Fruit fly (Drosophila melanogaster) whole organism, embryonic: ENCODE results near the gene Psf2.

ENCODE experiments used
- Adf1 ChIP-seq: fragments of 200-800 bp; sonication (Bioruptor generic); IDR thresholded peaks from 2 replicates; pipeline ENCODE4 v1.3.6; 2022; ENCODE audit warnings: missing biosample characterization, missing genetic modification characterization
- Asciz ChIP-seq: fragments of 200-800 bp; sonication (Bioruptor generic); optimal IDR thresholded peaks from 2 replicates; lab custom pipeline; 2017; ENCODE audit warnings: missing biosample characterization, mild to moderate bottlenecking, missing genetic modification characterization, missing genetic modification reagents
- CG10209 ChIP-seq: fragments of 200-800 bp; sonication (Bioruptor generic); optimal IDR thresholded peaks from 3 replicates; lab custom pipeline; 2017; ENCODE audit warnings: missing biosample characterization, mild to moderate bottlenecking, missing genetic modification characterization, missing genetic modification reagents
- CG1647 ChIP-seq: fragments of 200-800 bp; sonication (Bioruptor generic); optimal IDR thresholded peaks from 3 replicates; lab custom pipeline; 2016; ENCODE audit warnings: missing biosample characterization, missing genetic modification characterization
- CG17328 ChIP-seq: fragments of 200-800 bp; sonication (Bioruptor generic); IDR thresholded peaks from 2 replicates; pipeline ENCODE4 v1.3.6; 2022; ENCODE audit warnings: missing biosample characterization, missing genetic modification characterization
- HmgD ChIP-seq: fragments of 200-800 bp; sonication (Bioruptor generic); optimal IDR thresholded peaks from 3 replicates; lab custom pipeline; 2016; ENCODE audit warnings: missing biosample characterization, missing genetic modification characterization
- Tbp ChIP-seq: fragments of >200 bp; optimal IDR thresholded peaks from 2 replicates; lab custom pipeline; 2018; ENCODE audit warnings: missing biosample characterization, missing genetic modification characterization
- eyg ChIP-seq: fragments of 200-800 bp; sonication (Bioruptor generic); optimal IDR thresholded peaks from 3 replicates; lab custom pipeline; 2016; ENCODE audit warnings: missing biosample characterization, missing genetic modification characterization
- ro ChIP-seq: fragments of 200-800 bp; sonication (Bioruptor generic); IDR thresholded peaks from 2 replicates; pipeline ENCODE4 v1.3.6; 2022; ENCODE audit warnings: missing biosample characterization, missing genetic modification characterization
- stc ChIP-seq: fragments of 200-800 bp; sonication (Bioruptor generic); IDR thresholded peaks from 2 replicates; pipeline ENCODE4 v1.3.6; 2022; ENCODE audit warnings: missing biosample characterization, missing genetic modification characterization
- zen ChIP-seq: fragments of 200-800 bp; sonication (Bioruptor generic); optimal IDR thresholded peaks from 3 replicates; lab custom pipeline; 2018; ENCODE audit warnings: missing biosample characterization, mild to moderate bottlenecking, missing genetic modification characterization, moderate library complexity

DNA sequence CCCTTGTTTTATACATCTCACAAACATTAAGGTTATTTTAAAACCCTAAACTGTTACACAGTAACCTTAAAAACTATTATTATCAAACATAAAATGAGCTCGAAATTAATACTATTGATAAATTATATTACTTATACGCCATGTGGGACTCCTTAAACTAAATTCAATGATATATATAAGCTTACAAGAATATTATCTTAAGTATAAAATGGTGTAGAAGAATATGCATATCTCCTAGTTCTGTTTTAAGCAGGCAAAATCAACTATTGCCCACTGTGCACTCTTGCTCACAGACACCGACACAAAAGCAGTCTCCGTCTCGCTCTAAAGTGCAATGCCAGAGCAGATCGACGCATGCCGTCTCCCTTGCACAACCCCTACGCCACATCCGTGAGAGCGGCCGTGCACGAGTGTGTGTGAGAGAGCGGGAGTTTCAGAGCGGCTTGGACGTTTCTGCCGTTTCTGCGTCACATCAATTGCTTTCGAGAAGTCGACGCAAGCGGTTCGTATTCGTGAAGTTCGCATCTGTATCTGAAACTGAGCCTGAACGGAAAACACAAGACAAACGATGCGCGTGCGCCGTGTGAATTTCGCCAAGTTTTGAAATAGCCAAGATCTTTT is 15.5 kb downstream of the Psf2 start:
- TF ChIP-seq zen (tag; lab: Kevin White, UChicago) (peak; percentile 70), CG17328 (GFP tag; lab: Robert Waterston, UW) (no peak), eyg (no peak), Tbp (GFP tag; lab: Kevin White, UChicago) (no peak), stc (peak; percentile 52; the same call in 1 of the 2 replicates), Asciz (GFP tag; lab: Kevin White, UChicago) (peak; percentile 7), CG1647 (GFP tag; lab: Kevin White, UChicago) (no peak), CG10209 (peak; percentile 68), ro (no peak), Adf1 (0 out of 2 replicates have a peak, but pooled peaks have one; percentile 25), HmgD (peak; percentile 33)
